Worm (Caenorhabditis elegans): ENCODE measurements around the gene Y34F4.3.
A peak's percentile ranks its signal among the peaks of the same experiment; 100 is the strongest.

Y34F4.3 gene

DNA sequence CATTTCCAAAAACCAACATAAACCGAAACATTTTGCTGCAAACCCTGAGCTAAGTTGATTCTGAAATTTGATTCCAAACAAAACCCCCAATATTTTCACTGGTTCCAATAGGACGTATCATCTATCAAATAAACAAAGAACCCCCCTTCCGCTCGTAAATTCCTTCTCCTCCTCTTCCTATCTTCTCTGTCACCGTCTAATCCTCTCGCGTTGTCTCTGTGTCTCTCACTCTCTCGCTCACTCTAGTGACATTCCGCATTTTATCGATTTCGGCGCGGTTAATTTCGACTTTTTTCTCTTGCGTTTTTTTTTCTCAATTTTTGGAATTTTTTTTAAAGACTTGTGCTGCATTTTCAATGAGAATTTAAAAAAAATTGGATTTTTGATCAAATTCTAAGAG lies 34.0 kb downstream of the Y34F4.3 start (continued):
- TF ChIP-seq blmp-1 (tag; optimal IDR thresholded peaks at IDR 0.05) (peak; percentile 49), lsy-2 (tag; optimal IDR thresholded peaks at IDR 0.05) (peak; percentile 20 to 64), lin-13 (GFP tag; optimal IDR thresholded peaks at IDR 0.05) (no peak)

ce11 chrIII:978889-979288 lies 37.1 kb downstream of the Y34F4.3 start:
- TF ChIP-seq pax-3 (tag; optimal IDR thresholded peaks at IDR 0.05) (no peak), sox-4 (tag; optimal IDR thresholded peaks at IDR 0.05) (no peak), nhr-47 (tag; optimal IDR thresholded peaks at IDR 0.05) (no peak), efl-1 (optimal IDR thresholded peaks at IDR 0.05) (no peak), efl-1 (GFP tag; optimal IDR thresholded peaks at IDR 0.05 in 1 of 2) (peak in 1 of 2 experiments; percentile 23), lin-14 (GFP tag; optimal IDR thresholded peaks at IDR 0.05) (no peak)

ce11 chrIII:970928-971327 lies 45.1 kb downstream of the Y34F4.3 start:
- TF ChIP-seq sox-4 (tag; optimal IDR thresholded peaks at IDR 0.05) (no peak), C04F5.9 (tag; optimal IDR thresholded peaks at IDR 0.05) (no peak), lin-39 (tag; optimal IDR thresholded peaks at IDR 0.05) (no peak), elt-3 (tag; optimal IDR thresholded peaks at IDR 0.05) (no peak), efl-1 (optimal IDR thresholded peaks at IDR 0.05) (no peak), efl-1 (GFP tag; optimal IDR thresholded peaks at IDR 0.05 in 1 of 2) (no peak), nhr-84 (tag; optimal IDR thresholded peaks at IDR 0.05) (no peak), lsy-2 (tag; optimal IDR thresholded peaks at IDR 0.05) (no peak), egl-13 (tag; optimal IDR thresholded peaks at IDR 0.05) (no peak), nhr-76 (tag; optimal IDR thresholded peaks at IDR 0.05) (no peak), nhr-20 (tag; optimal IDR thresholded peaks at IDR 0.05) (no peak), lir-3 (tag; optimal IDR thresholded peaks at IDR 0.05; ENCODE audit: poor library complexity) (no peak), ceh-8 (GFP tag; optimal IDR thresholded peaks at IDR 0.05) (no peak), unc-62 (GFP tag; optimal IDR thresholded peaks at IDR 0.05) (no peak), C34B4.2 (tag; optimal IDR thresholded peaks at IDR 0.05) (no peak), sup-37 (GFP tag; optimal IDR thresholded peaks at IDR 0.05) (no peak), dpl-1 (GFP tag; optimal IDR thresholded peaks at IDR 0.05) (no peak), mef-2 (tag; optimal IDR thresholded peaks at IDR 0.05) (no peak), tbx-2 (tag; optimal IDR thresholded peaks at IDR 0.05) (no peak)

- TF ChIP-seq alr-1 (tag; optimal IDR thresholded peaks at IDR 0.05; ENCODE audit: borderline replicate concordance) = no peak
- no peak for TF ChIP-seq elt-3 (tag; optimal IDR thresholded peaks at IDR 0.05)
- no peak for TF ChIP-seq nhr-84 (tag; optimal IDR thresholded peaks at IDR 0.05)
- no peak for TF ChIP-seq lin-39 (tag; optimal IDR thresholded peaks at IDR 0.05)
Measured at ce11 chrIII:966259-966658, 49.7 kb downstream of the Y34F4.3 start.

DNA sequence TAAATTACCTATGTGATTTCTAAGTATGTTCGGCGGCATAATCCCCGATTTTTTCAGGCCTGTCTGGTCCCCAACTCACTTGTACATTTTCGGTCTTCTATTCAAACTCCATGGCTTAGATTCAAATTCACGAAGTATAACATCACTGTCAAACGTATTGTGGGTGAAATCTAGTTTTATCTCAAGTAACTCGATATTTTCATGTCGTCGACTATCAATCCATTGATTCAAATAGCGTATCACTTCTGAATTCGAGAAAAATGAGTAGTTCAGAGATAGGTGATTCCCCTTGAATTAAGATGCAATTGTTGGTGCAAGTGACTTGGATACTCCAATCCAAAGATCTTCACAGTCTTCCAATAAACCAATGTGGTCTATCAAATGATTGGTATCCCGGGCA lies 51.3 kb downstream of the Y34F4.3 start:
- TF ChIP-seq lin-39 (tag; optimal IDR thresholded peaks at IDR 0.05) = no peak
- TF ChIP-seq ama-1 (optimal IDR thresholded peaks at IDR 0.05) = no peak
- no peak for TF ChIP-seq unc-62 (GFP tag; optimal IDR thresholded peaks at IDR 0.05)

Measured in whole organism, L1 larva.